Worm (Caenorhabditis elegans) whole organism, young adult: ENCODE results near the gene nlp-81.

ENCODE experiments used
- B0035.1 ChIP-seq: sonication (generic microtip); optimal IDR thresholded peaks from 2 replicates; lab custom pipeline; 2016; ENCODE audit warnings: missing genetic modification characterization, mild to moderate bottlenecking, missing compliant biosample characterization, missing genotype, missing genetic modification reagents
- B0261.1 ChIP-seq: sonication (generic microtip); optimal IDR thresholded peaks from 2 replicates; lab custom pipeline; 2016; ENCODE audit warnings: mild to moderate bottlenecking, missing genetic modification characterization, moderate library complexity, missing compliant biosample characterization
- D2030.7 ChIP-seq: fragments of 200-800 bp; sonication (Bioruptor generic); IDR thresholded peaks from 2 replicates; pipeline ENCODE4 v1.3.6; 2022; ENCODE audit warnings: missing genetic modification reagents, missing genetic modification characterization, missing compliant biosample characterization
- F22D6.2 ChIP-seq: sonication (generic microtip); optimal IDR thresholded peaks from 2 replicates; lab custom pipeline; 2016; ENCODE audit warnings: mild to moderate bottlenecking, missing genetic modification characterization, missing compliant biosample characterization
- F33H1.4 ChIP-seq: fragments of 200-800 bp; sonication (Bioruptor generic); IDR thresholded peaks from 2 replicates; pipeline ENCODE4 v1.3.6; 2022; ENCODE audit warnings: missing genetic modification reagents, missing genetic modification characterization, missing compliant biosample characterization
- F39B2.1 ChIP-seq: fragments of 200-800 bp; sonication (Bioruptor generic); IDR thresholded peaks from 2 replicates; pipeline ENCODE4 v1.3.6; 2022; ENCODE audit warnings: missing genetic modification reagents, missing genetic modification characterization, missing compliant biosample characterization
- F55B11.4 ChIP-seq: sonication (generic microtip); optimal IDR thresholded peaks from 2 replicates; lab custom pipeline; 2016; ENCODE audit warnings: missing compliant biosample characterization, missing genetic modification characterization, borderline replicate concordance; ENCODE audit not compliant: insufficient read depth
- F57A8.1 ChIP-seq: fragments of 200-800 bp; sonication (Bioruptor generic); optimal IDR thresholded peaks from 2 replicates; lab custom pipeline; 2018; ENCODE audit warnings: mild to moderate bottlenecking, missing genetic modification characterization, moderate library complexity, missing compliant biosample characterization
- F57C9.4 ChIP-seq: sonication (generic microtip); optimal IDR thresholded peaks from 2 replicates; lab custom pipeline; 2017; ENCODE audit warnings: mild to moderate bottlenecking, missing genetic modification characterization, missing compliant biosample characterization
- K12H6.12 ChIP-seq: fragments of 200-800 bp; sonication (Bioruptor generic); optimal IDR thresholded peaks from 2 replicates; lab custom pipeline; 2018; ENCODE audit warnings: mild to moderate bottlenecking, missing genetic modification characterization, missing compliant biosample characterization
- Y79H2A.3 ChIP-seq: fragments of 200-800 bp; sonication (Bioruptor generic); conservative IDR thresholded peaks from 2 replicates; pipeline ENCODE4 v1.3.6; 2022; ENCODE audit warnings: missing genetic modification reagents, missing genetic modification characterization, missing compliant biosample characterization
- Y95B8A.8 ChIP-seq: fragments of 200-800 bp; sonication (Bioruptor generic); IDR thresholded peaks from 2 replicates; pipeline ENCODE4 v1.3.6; 2022; ENCODE audit warnings: missing genetic modification reagents, missing genetic modification characterization, missing compliant biosample characterization
- ZK185.1 ChIP-seq: sonication (generic microtip); optimal IDR thresholded peaks from 2 replicates; lab custom pipeline; 2016; ENCODE audit warnings: mild to moderate bottlenecking, missing genetic modification characterization, missing compliant biosample characterization; ENCODE audit not compliant: poor library complexity, severe bottlenecking
- akir-1 ChIP-seq: fragments of 200-800 bp; sonication (Bioruptor generic); optimal IDR thresholded peaks from 2 replicates; lab custom pipeline; 2018; ENCODE audit warnings: mild to moderate bottlenecking, missing genetic modification characterization, moderate library complexity, missing compliant biosample characterization
- ama-1 ChIP-seq, 3 experiments: fragments of 150-350 bp in 1 of 3; sonication (generic microtip) in 2 of 3; optimal IDR thresholded peaks; 2 replicates each; lab custom pipeline; 2014 to 2018; ENCODE audit warnings: missing biosample characterization in 2 of 3, missing genetic modification characterization in 2 of 3, missing genetic modification reagents in 2 of 3
- attf-6 ChIP-seq: fragments of 200-800 bp; sonication (Bioruptor generic); IDR thresholded peaks from 2 replicates; pipeline ENCODE4 v1.3.6; 2022; ENCODE audit warnings: missing genetic modification reagents, missing genetic modification characterization, missing compliant biosample characterization
- ccch-3 ChIP-seq: fragments of 200-800 bp; sonication (Bioruptor generic); optimal IDR thresholded peaks from 2 replicates; lab custom pipeline; 2018; ENCODE audit warnings: mild to moderate bottlenecking, missing genetic modification characterization, missing compliant biosample characterization
- cebp-2 ChIP-seq: fragments of 200-800 bp; sonication (Bioruptor generic); IDR thresholded peaks from 2 replicates; pipeline ENCODE4 v1.3.6; 2022; ENCODE audit warnings: missing genetic modification characterization, missing compliant biosample characterization
- ceh-40 ChIP-seq: fragments of 200-800 bp; sonication (Bioruptor generic); IDR thresholded peaks from 2 replicates; pipeline ENCODE4 v1.3.6; 2022; ENCODE audit warnings: missing genetic modification characterization, missing compliant biosample characterization
- chd-7 ChIP-seq: sonication (generic microtip); optimal IDR thresholded peaks from 2 replicates; lab custom pipeline; 2016; ENCODE audit warnings: mild to moderate bottlenecking, missing genetic modification characterization, moderate library complexity, missing compliant biosample characterization
- die-1 ChIP-seq: sonication (generic microtip); optimal IDR thresholded peaks from 2 replicates; lab custom pipeline; 2016; ENCODE audit warnings: missing genotype, mild to moderate bottlenecking, missing genetic modification characterization, missing compliant biosample characterization
- dox-1 ChIP-seq: fragments of 200-800 bp; sonication (Bioruptor generic); IDR thresholded peaks from 2 replicates; pipeline ENCODE4 v1.3.6; 2022; ENCODE audit warnings: missing genetic modification reagents, missing genetic modification characterization, missing compliant biosample characterization
- dpff-1 ChIP-seq: sonication (generic microtip); optimal IDR thresholded peaks from 2 replicates; lab custom pipeline; 2017; ENCODE audit warnings: mild to moderate bottlenecking, missing genetic modification characterization, missing compliant biosample characterization
- efl-1 ChIP-seq: fragments of 150-350 bp; optimal IDR thresholded peaks from 2 replicates; lab custom pipeline; 2014; ENCODE audit warnings: missing biosample characterization, missing genetic modification reagents, missing genetic modification characterization
- egl-44 ChIP-seq: fragments of 200-800 bp; sonication (Bioruptor generic); IDR thresholded peaks from 2 replicates; pipeline ENCODE4 v1.3.6; 2022; ENCODE audit warnings: missing genetic modification reagents, missing genetic modification characterization, missing compliant biosample characterization
- ekl-4 ChIP-seq: fragments of 200-800 bp; sonication (Bioruptor generic); IDR thresholded peaks from 2 replicates; pipeline ENCODE4 v1.3.6; 2022; ENCODE audit warnings: missing genetic modification reagents, missing genetic modification characterization, missing compliant biosample characterization
- hlh-26 ChIP-seq: fragments of 200-800 bp; sonication (Bioruptor generic); conservative IDR thresholded peaks from 2 replicates; pipeline ENCODE4 v1.3.6; 2022; ENCODE audit warnings: missing genetic modification reagents, missing genetic modification characterization, missing compliant biosample characterization
- hrde-1 ChIP-seq: sonication (generic microtip); optimal IDR thresholded peaks from 2 replicates; lab custom pipeline; 2016; ENCODE audit warnings: missing genetic modification characterization, mild to moderate bottlenecking, missing compliant biosample characterization, moderate library complexity, missing genotype, missing genetic modification reagents, borderline replicate concordance
- lag-1 ChIP-seq: fragments of 200-800 bp; sonication (Bioruptor generic); IDR thresholded peaks from 2 replicates; pipeline ENCODE4 v1.3.6; 2022; ENCODE audit warnings: missing genetic modification reagents, missing genetic modification characterization, missing compliant biosample characterization
- lin-26 ChIP-seq: fragments of 200-800 bp; sonication (Bioruptor generic); IDR thresholded peaks from 2 replicates; pipeline ENCODE4 v1.3.6; 2022; ENCODE audit warnings: missing genetic modification reagents, missing genetic modification characterization, missing compliant biosample characterization
- lsl-1 ChIP-seq: fragments of 200-800 bp; sonication (Bioruptor generic); optimal IDR thresholded peaks from 2 replicates; lab custom pipeline; 2018; ENCODE audit warnings: mild to moderate bottlenecking, missing genetic modification characterization, moderate library complexity, missing compliant biosample characterization
- madf-6 ChIP-seq: fragments of 200-800 bp; sonication (Bioruptor generic); IDR thresholded peaks from 2 replicates; pipeline ENCODE4 v1.3.6; 2022; ENCODE audit warnings: missing genetic modification reagents, missing genetic modification characterization, missing compliant biosample characterization
- nfyb-1 ChIP-seq: fragments of 200-800 bp; sonication (Bioruptor generic); IDR thresholded peaks from 2 replicates; pipeline ENCODE4 v1.3.6; 2022; ENCODE audit warnings: missing genetic modification reagents, missing genetic modification characterization, missing compliant biosample characterization
- nhr-27 ChIP-seq: fragments of 200-800 bp; sonication (Bioruptor generic); optimal IDR thresholded peaks from 2 replicates; lab custom pipeline; 2018; ENCODE audit warnings: mild to moderate bottlenecking, missing genetic modification characterization, moderate library complexity, missing compliant biosample characterization
- nhr-80 ChIP-seq: sonication (generic microtip); optimal IDR thresholded peaks from 2 replicates; lab custom pipeline; 2016; ENCODE audit warnings: missing genetic modification characterization, missing compliant biosample characterization
- nhr-90 ChIP-seq: sonication (generic microtip); optimal IDR thresholded peaks from 2 replicates; lab custom pipeline; 2016; ENCODE audit warnings: missing genotype, mild to moderate bottlenecking, missing genetic modification characterization, missing compliant biosample characterization
- pha-4 ChIP-seq: fragments of 150-350 bp; sonication (generic microtip); optimal IDR thresholded peaks from 2 replicates; lab custom pipeline; 2014; ENCODE audit warnings: missing biosample characterization, missing genetic modification reagents, missing genetic modification characterization
- rec-8 ChIP-seq, 2 experiments: sonication (generic microtip); optimal IDR thresholded peaks; 2 replicates each; lab custom pipeline; 2016; ENCODE audit warnings: mild to moderate bottlenecking in 2 of 2, missing genetic modification characterization in 2 of 2, missing genetic modification reagents in 2 of 2, missing genotype in 2 of 2, missing biosample characterization in 1 of 2, missing compliant biosample characterization in 1 of 2, moderate library complexity in 1 of 2
- sdz-38 ChIP-seq: sonication (generic microtip); optimal IDR thresholded peaks from 2 replicates; lab custom pipeline; 2016; ENCODE audit warnings: missing genotype, missing genetic modification characterization, missing compliant biosample characterization
- sea-2 ChIP-seq: fragments of 200-800 bp; sonication (Bioruptor generic); IDR thresholded peaks from 2 replicates; pipeline ENCODE4 v1.3.6; 2022; ENCODE audit warnings: missing genetic modification characterization, missing compliant biosample characterization
- snpc-1.3 ChIP-seq: sonication (generic microtip); optimal IDR thresholded peaks from 2 replicates; lab custom pipeline; 2017; ENCODE audit warnings: missing genetic modification characterization, mild to moderate bottlenecking, missing compliant biosample characterization, antibody characterized with exemption, moderate library complexity, missing genotype, missing genetic modification reagents; ENCODE audit not compliant: insufficient read depth
- sptf-2 ChIP-seq: fragments of 200-800 bp; sonication (Bioruptor generic); optimal IDR thresholded peaks from 2 replicates; lab custom pipeline; 2018; ENCODE audit warnings: mild to moderate bottlenecking, missing genetic modification characterization, missing compliant biosample characterization
- tlf-1 ChIP-seq: fragments of 200-800 bp; sonication (Bioruptor generic); optimal IDR thresholded peaks from 2 replicates; lab custom pipeline; 2018; ENCODE audit warnings: mild to moderate bottlenecking, missing genetic modification characterization, missing compliant biosample characterization
- xnd-1 ChIP-seq: sonication (generic microtip); optimal IDR thresholded peaks from 2 replicates; lab custom pipeline; 2016; ENCODE audit warnings: missing genotype, missing genetic modification reagents, missing genetic modification characterization, missing compliant biosample characterization
- ztf-18 ChIP-seq: sonication (generic microtip); optimal IDR thresholded peaks from 2 replicates; lab custom pipeline; 2016; ENCODE audit warnings: missing genotype, mild to moderate bottlenecking, missing genetic modification characterization, missing compliant biosample characterization
- ztf-22 ChIP-seq: fragments of 200-800 bp; sonication (Bioruptor generic); optimal IDR thresholded peaks from 2 replicates; lab custom pipeline; 2018; ENCODE audit warnings: mild to moderate bottlenecking, missing genetic modification characterization, moderate library complexity, missing compliant biosample characterization
- ztf-28 ChIP-seq: fragments of 200-800 bp; sonication (Bioruptor generic); IDR thresholded peaks from 2 replicates; pipeline ENCODE4 v1.3.6; 2022; ENCODE audit warnings: missing genetic modification reagents, missing genetic modification characterization, missing compliant biosample characterization
- ztf-3 ChIP-seq: fragments of 200-800 bp; sonication (Bioruptor generic); optimal IDR thresholded peaks from 2 replicates; lab custom pipeline; 2018; ENCODE audit warnings: mild to moderate bottlenecking, missing genetic modification characterization, missing compliant biosample characterization
- ztf-6 ChIP-seq: fragments of 200-800 bp; sonication (Bioruptor generic); IDR thresholded peaks from 2 replicates; pipeline ENCODE4 v1.3.6; 2022; ENCODE audit warnings: missing genetic modification reagents, missing genetic modification characterization, missing compliant biosample characterization

Gene nlp-81

ce11 chrIV:3211929-3212328 lies 36.0 kb upstream of the nlp-81 start (continued):
- no peak for TF ChIP-seq pha-4
- no peak for TF ChIP-seq nfyb-1 (GFP tag; lab: Robert Waterston, UW)
- 0 out of 2 replicates have a peak, but pooled peaks have one; percentile 14 for TF ChIP-seq lin-26 (GFP tag; lab: Robert Waterston, UW)
- no peak for TF ChIP-seq nhr-27 (tag; lab: Kevin White, UChicago)
- no peak for TF ChIP-seq chd-7 (tag; lab: Kevin White, UChicago)
- no peak for TF ChIP-seq ztf-3
- peak; percentile 96 for TF ChIP-seq lsl-1 (GFP tag; lab: Kevin White, UChicago)
- TF ChIP-seq nhr-90 (tag; lab: Kevin White, UChicago) = no peak
- no peak for TF ChIP-seq lag-1 (GFP tag; lab: Robert Waterston, UW)
- TF ChIP-seq B0261.1 = no peak
- no peak for TF ChIP-seq snpc-1.3 (tag; lab: Kevin White, UChicago)
- TF ChIP-seq B0035.1 (tag; lab: Kevin White, UChicago) = no peak
- TF ChIP-seq efl-1 (GFP tag; lab: Kevin White, UChicago) = peak; percentile 98
- TF ChIP-seq F57A8.1 (GFP tag; lab: Kevin White, UChicago) = no peak
- no peak for TF ChIP-seq sptf-2 (GFP tag; lab: Kevin White, UChicago)
- TF ChIP-seq xnd-1 (tag; lab: Kevin White, UChicago) = peak; percentile 94
- peak; percentile 61; the same call in 1 of the 2 replicates for TF ChIP-seq attf-6 (GFP tag; lab: Robert Waterston, UW)
- no peak for TF ChIP-seq die-1 (tag; lab: Kevin White, UChicago)
- no peak for TF ChIP-seq rec-8 (tag; optimal IDR thresholded peaks at IDR 0.05; lab: Kevin White, UChicago)
- no peak for TF ChIP-seq akir-1 (GFP tag; lab: Kevin White, UChicago)
- TF ChIP-seq ama-1 (optimal IDR thresholded peaks at IDR 0.05; lab: Kevin White, UChicago) = no peak
- TF ChIP-seq ama-1 (GFP tag; optimal IDR thresholded peaks at IDR 0.05; lab: Kevin White, UChicago) = no peak
- TF ChIP-seq ztf-22 (GFP tag; lab: Kevin White, UChicago) = no peak
- TF ChIP-seq cebp-2 (GFP tag; lab: Robert Waterston, UW) = no peak
- no peak for TF ChIP-seq ZK185.1 (tag; lab: Kevin White, UChicago)
- no peak for TF ChIP-seq ztf-28
- TF ChIP-seq F22D6.2 (tag; lab: Kevin White, UChicago) = no peak
- TF ChIP-seq F57C9.4 (tag; lab: Kevin White, UChicago) = no peak
- TF ChIP-seq sea-2 (GFP tag; lab: Robert Waterston, UW) = no peak
- no peak for TF ChIP-seq ceh-40 (GFP tag; lab: Robert Waterston, UW)
- no peak for TF ChIP-seq ztf-18 (tag; lab: Kevin White, UChicago)
- TF ChIP-seq egl-44 = no peak
- peak; percentile 82 for TF ChIP-seq Y79H2A.3 (GFP tag; lab: Robert Waterston, UW)
- no peak for TF ChIP-seq ztf-6 (GFP tag; lab: Robert Waterston, UW)
- TF ChIP-seq hrde-1 (tag; lab: Kevin White, UChicago) = no peak
- no peak for TF ChIP-seq ccch-3 (GFP tag; lab: Kevin White, UChicago)
- no peak for TF ChIP-seq F39B2.1 (GFP tag; lab: Robert Waterston, UW)
- TF ChIP-seq dpff-1 (tag; lab: Kevin White, UChicago) = no peak
- TF ChIP-seq dox-1 (GFP tag; lab: Robert Waterston, UW) = peak; percentile 78

ce11 chrIV:3202111-3202510 lies 26.2 kb upstream of the nlp-81 start, which contains the start of the genes Y67D8B.3 and Y67D8B.5:
Y67D8B.3 (minus strand) TSS chrIV:3202211.
Y67D8B.5 (plus strand) TSS chrIV:3202343.
- TF ChIP-seq hlh-26 (GFP tag; lab: Robert Waterston, UW) = no peak
- no peak for TF ChIP-seq tlf-1 (GFP tag; lab: Kevin White, UChicago)
- TF ChIP-seq nhr-80 (tag; lab: Kevin White, UChicago) = no peak
- no peak for TF ChIP-seq D2030.7 (GFP tag; lab: Robert Waterston, UW)
- no peak for TF ChIP-seq F55B11.4 (tag; lab: Kevin White, UChicago)
- TF ChIP-seq sea-2 (GFP tag; lab: Robert Waterston, UW) = no peak
- no peak for TF ChIP-seq K12H6.12 (tag; lab: Kevin White, UChicago)
- TF ChIP-seq ekl-4 (GFP tag; lab: Robert Waterston, UW) = no peak
- TF ChIP-seq madf-6 (GFP tag; lab: Robert Waterston, UW) = no peak
- TF ChIP-seq sdz-38 = no peak
- TF ChIP-seq pha-4 = no peak
- no peak for TF ChIP-seq F33H1.4 (GFP tag; lab: Robert Waterston, UW)
- no peak for TF ChIP-seq Y95B8A.8 (GFP tag; lab: Robert Waterston, UW)
- no peak for TF ChIP-seq dpff-1 (tag; lab: Kevin White, UChicago)
